Fruit fly (Drosophila melanogaster) whole organism, adult: ENCODE results near the gene mRpL33.

ENCODE experiments used
- CG11617 ChIP-seq: fragments of 200-800 bp; sonication (Bioruptor generic); optimal IDR thresholded peaks from 2 replicates; lab custom pipeline; 2017; ENCODE audit warnings: mild to moderate bottlenecking, missing biosample characterization, missing genetic modification reagents, missing genetic modification characterization
- CG12768 ChIP-seq: fragments of 200-800 bp; sonication (Bioruptor generic); optimal IDR thresholded peaks from 2 replicates; lab custom pipeline; 2017; ENCODE audit warnings: missing biosample characterization, missing genetic modification characterization, mild to moderate bottlenecking, moderate library complexity, missing genetic modification reagents
- CG14711 ChIP-seq: fragments of 200-800 bp; sonication (Bioruptor generic); optimal IDR thresholded peaks from 2 replicates; lab custom pipeline; 2018; ENCODE audit warnings: missing biosample characterization, mild to moderate bottlenecking, missing genetic modification characterization, moderate library complexity
- CG1620 ChIP-seq: fragments of 200-800 bp; sonication (Bioruptor generic); optimal IDR thresholded peaks from 2 replicates; lab custom pipeline; 2016; ENCODE audit warnings: missing biosample characterization, missing genetic modification characterization
- CG33017 ChIP-seq: fragments of 200-800 bp; sonication (Bioruptor generic); optimal IDR thresholded peaks from 2 replicates; lab custom pipeline; 2018; ENCODE audit warnings: missing biosample characterization, mild to moderate bottlenecking, missing genetic modification characterization, moderate library complexity
- CG5204 ChIP-seq: fragments of 200-800 bp; sonication (Bioruptor generic); optimal IDR thresholded peaks from 2 replicates; lab custom pipeline; 2016; ENCODE audit warnings: missing biosample characterization, missing genetic modification characterization
- CG7045 ChIP-seq: fragments of 200-800 bp; sonication (Bioruptor generic); optimal IDR thresholded peaks from 2 replicates; lab custom pipeline; 2017; ENCODE audit warnings: missing biosample characterization, mild to moderate bottlenecking, missing genetic modification characterization
- CG7101 ChIP-seq: fragments of 200-800 bp; sonication (Bioruptor generic); optimal IDR thresholded peaks from 2 replicates; lab custom pipeline; 2018; ENCODE audit warnings: missing biosample characterization, mild to moderate bottlenecking, missing genetic modification characterization, moderate library complexity
- Clk ChIP-seq: fragments of 200-800 bp; sonication (Bioruptor generic); optimal IDR thresholded peaks from 2 replicates; lab custom pipeline; 2017; ENCODE audit warnings: missing biosample characterization, missing genetic modification characterization
- Crg-1 ChIP-seq: fragments of 200-800 bp; sonication (Bioruptor generic); optimal IDR thresholded peaks from 2 replicates; lab custom pipeline; 2016; ENCODE audit warnings: missing biosample characterization, missing genetic modification characterization
- Hr96 ChIP-seq: fragments of 200-800 bp; sonication (Bioruptor generic); optimal IDR thresholded peaks from 2 replicates; lab custom pipeline; 2016; ENCODE audit warnings: missing biosample characterization, missing genetic modification characterization
- Mnt ChIP-seq: fragments of 200-800 bp; sonication (Bioruptor generic); optimal IDR thresholded peaks from 2 replicates; lab custom pipeline; 2016; ENCODE audit warnings: missing biosample characterization, mild to moderate bottlenecking, missing genetic modification characterization
- bab1 ChIP-seq: fragments of 200-800 bp; sonication (Bioruptor generic); optimal IDR thresholded peaks from 3 replicates; lab custom pipeline; 2019; ENCODE audit warnings: missing biosample characterization, mild to moderate bottlenecking, missing genetic modification characterization, moderate library complexity
- cic ChIP-seq: fragments of 200-800 bp; sonication (Bioruptor generic); optimal IDR thresholded peaks from 2 replicates; lab custom pipeline; 2017; ENCODE audit warnings: missing biosample characterization, mild to moderate bottlenecking, missing genetic modification characterization, moderate library complexity
- cnc ChIP-seq, 2 experiments: fragments of >200 bp; optimal IDR thresholded peaks; 2 replicates each; lab custom pipeline; 2017
- kay ChIP-seq: fragments of 200-800 bp; sonication (Bioruptor generic); peaks from one replicate; lab custom pipeline; 2016; ENCODE audit warnings: missing biosample characterization, missing genetic modification characterization, borderline replicate concordance
- ovo ChIP-seq: fragments of 200-800 bp; sonication (Bioruptor generic); optimal IDR thresholded peaks from 2 replicates; lab custom pipeline; 2016; ENCODE audit warnings: missing biosample characterization, missing genetic modification characterization
- pad ChIP-seq: fragments of 200-800 bp; sonication (Bioruptor generic); optimal IDR thresholded peaks from 3 replicates; lab custom pipeline; 2017; ENCODE audit warnings: missing biosample characterization, missing genetic modification characterization, mild to moderate bottlenecking, moderate library complexity, missing genetic modification reagents
- tj ChIP-seq: fragments of 200-800 bp; sonication (Bioruptor generic); optimal IDR thresholded peaks from 3 replicates; lab custom pipeline; 2017; ENCODE audit warnings: missing biosample characterization, mild to moderate bottlenecking, missing genetic modification characterization, moderate library complexity
- toe ChIP-seq: fragments of 200-800 bp; sonication (Bioruptor generic); optimal IDR thresholded peaks from 2 replicates; lab custom pipeline; 2016; ENCODE audit warnings: missing biosample characterization, missing genetic modification characterization

Gene mRpL33

dm6 chrX:4322131-4322233 is at the start of gene mRpL33:
Gene mRpL33, minus strand, starts transcription at chrX:4322231.
- no peak for TF ChIP-seq Crg-1 (GFP tag; lab: Kevin White, UChicago)
- TF ChIP-seq Clk (GFP tag; lab: Kevin White, UChicago), result no peak
- TF ChIP-seq Hr96, result no peak
- no peak for TF ChIP-seq bab1 (GFP tag; lab: Kevin White, UChicago)
- no peak for TF ChIP-seq CG7101 (tag; lab: Kevin White, UChicago)
- no peak for TF ChIP-seq pad (GFP tag; lab: Kevin White, UChicago)
- no peak for TF ChIP-seq cic (GFP tag; lab: Kevin White, UChicago)
- TF ChIP-seq CG33017 (tag; lab: Kevin White, UChicago), result no peak
- no peak for TF ChIP-seq toe
- no peak for TF ChIP-seq Mnt (GFP tag; lab: Kevin White, UChicago)
- TF ChIP-seq CG1620 (GFP tag; lab: Kevin White, UChicago), result no peak
- no peak for TF ChIP-seq tj
- TF ChIP-seq CG11617 (GFP tag; lab: Kevin White, UChicago), result no peak
- no peak for TF ChIP-seq cnc (optimal IDR thresholded peaks at IDR 0.05; lab: Kevin White, UChicago)
- TF ChIP-seq CG14711, result no peak
- no peak for TF ChIP-seq CG5204 (GFP tag; lab: Kevin White, UChicago)

- TF ChIP-seq CG5204 (GFP tag; lab: Kevin White, UChicago) (no peak), Hr96 (no peak), cnc (optimal IDR thresholded peaks at IDR 0.05; lab: Kevin White, UChicago) (no peak), CG7045 (GFP tag; lab: Kevin White, UChicago) (no peak), cic (GFP tag; lab: Kevin White, UChicago) (no peak), pad (GFP tag; lab: Kevin White, UChicago) (no peak), CG1620 (GFP tag; lab: Kevin White, UChicago) (no peak), Clk (GFP tag; lab: Kevin White, UChicago) (no peak), bab1 (GFP tag; lab: Kevin White, UChicago) (peak; percentile 53), tj (no peak), CG7101 (tag; lab: Kevin White, UChicago) (peak; percentile 37), CG12768 (GFP tag; lab: Kevin White, UChicago) (no peak)
Observed at dm6 chrX:4366196-4366595, 44.2 kb upstream of the mRpL33 start, which contains the start of gene CG3626. Gene CG3626, plus strand, starts transcription at chrX:4366417.

- TF ChIP-seq CG14711 (no peak), Hr96 (no peak), Mnt (GFP tag; lab: Kevin White, UChicago) (no peak), toe (no peak), CG5204 (GFP tag; lab: Kevin White, UChicago) (no peak), Crg-1 (GFP tag; lab: Kevin White, UChicago) (no peak), kay (GFP tag; lab: Kevin White, UChicago) (no peak), CG7045 (GFP tag; lab: Kevin White, UChicago) (no peak), cic (GFP tag; lab: Kevin White, UChicago) (no peak), CG11617 (GFP tag; lab: Kevin White, UChicago) (no peak), CG12768 (GFP tag; lab: Kevin White, UChicago) (no peak), Clk (GFP tag; lab: Kevin White, UChicago) (no peak), CG33017 (tag; lab: Kevin White, UChicago) (no peak), ovo (GFP tag; lab: Kevin White, UChicago) (no peak), bab1 (GFP tag; lab: Kevin White, UChicago) (no peak)
Observed at dm6 chrX:4358515-4358914, 36.5 kb upstream of the mRpL33 start.

DNA sequence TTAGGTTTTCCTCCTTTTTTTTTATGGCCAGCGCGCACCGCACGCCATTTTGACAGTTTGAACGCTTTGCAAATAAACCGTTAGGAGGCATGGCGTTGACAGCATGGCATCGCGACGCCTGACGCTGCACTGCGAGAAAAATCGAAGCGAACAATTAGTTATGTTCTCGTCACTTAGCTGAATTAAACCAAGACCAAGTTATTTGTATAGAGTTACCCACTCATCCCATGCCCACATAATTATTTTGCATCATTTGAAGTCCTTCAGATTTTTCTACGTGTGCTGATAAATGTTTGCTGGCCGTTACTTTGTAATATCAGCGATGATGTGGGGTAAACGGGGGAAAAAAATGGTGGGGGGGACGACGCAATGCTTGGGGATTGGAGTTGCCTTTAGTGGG is 7.8 kb upstream of the mRpL33 start:
- TF ChIP-seq tj, result no peak
- no peak for TF ChIP-seq cic (GFP tag; lab: Kevin White, UChicago)
- no peak for TF ChIP-seq Crg-1 (GFP tag; lab: Kevin White, UChicago)
- TF ChIP-seq cnc (optimal IDR thresholded peaks at IDR 0.05; lab: Kevin White, UChicago), result no peak
- no peak for TF ChIP-seq Mnt (GFP tag; lab: Kevin White, UChicago)

- no peak for TF ChIP-seq Crg-1 (GFP tag; lab: Kevin White, UChicago)
- no peak for TF ChIP-seq CG33017 (tag; lab: Kevin White, UChicago)
Observed at dm6 chrX:4329357-4329756, 7.3 kb upstream of the mRpL33 start, which contains the start of gene CG12693. Gene CG12693, minus strand, starts transcription at chrX:4329457.

DNA sequence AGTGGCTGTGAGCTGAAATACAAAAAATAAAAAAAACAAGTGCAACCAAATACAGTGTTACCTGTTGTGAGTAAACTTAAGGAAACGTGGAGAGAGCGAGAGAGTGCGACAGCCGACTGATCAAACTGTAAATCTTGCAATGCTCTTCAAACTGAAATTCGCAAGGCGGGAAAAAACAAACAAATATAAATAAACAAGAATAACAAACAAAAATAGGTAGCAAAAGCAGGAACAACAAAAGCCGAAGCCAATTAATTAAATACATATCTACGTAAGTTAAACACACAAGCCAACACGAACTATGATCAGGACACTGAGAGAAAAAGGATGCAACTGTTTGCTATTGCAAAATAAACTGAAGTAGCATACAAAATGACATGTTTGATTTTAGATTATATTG is 3.3 kb upstream of the mRpL33 start:
- TF ChIP-seq CG33017 (tag; lab: Kevin White, UChicago) (no peak), cnc (optimal IDR thresholded peaks at IDR 0.05; lab: Kevin White, UChicago) (no peak), Hr96 (no peak), CG5204 (GFP tag; lab: Kevin White, UChicago) (peak; percentile 28), CG14711 (no peak), CG1620 (GFP tag; lab: Kevin White, UChicago) (peak; percentile 19), bab1 (GFP tag; lab: Kevin White, UChicago) (no peak), pad (GFP tag; lab: Kevin White, UChicago) (no peak), CG11617 (GFP tag; lab: Kevin White, UChicago) (no peak), tj (no peak), CG7045 (GFP tag; lab: Kevin White, UChicago) (no peak), cic (GFP tag; lab: Kevin White, UChicago) (no peak), Crg-1 (GFP tag; lab: Kevin White, UChicago) (no peak), kay (GFP tag; lab: Kevin White, UChicago) (no peak), ovo (GFP tag; lab: Kevin White, UChicago) (no peak), CG7101 (tag; lab: Kevin White, UChicago) (peak; percentile 51), CG12768 (GFP tag; lab: Kevin White, UChicago) (no peak), Mnt (GFP tag; lab: Kevin White, UChicago) (no peak), toe (peak; percentile 1)

- peak; percentile 96 for TF ChIP-seq kay (GFP tag; lab: Kevin White, UChicago)
- peak; percentile 97 for TF ChIP-seq Mnt (GFP tag; lab: Kevin White, UChicago)
- peak; percentile 98 for TF ChIP-seq toe
- TF ChIP-seq tj, result peak; percentile 96
- peak; percentile 98 for TF ChIP-seq CG5204 (GFP tag; lab: Kevin White, UChicago)
- TF ChIP-seq cic (GFP tag; lab: Kevin White, UChicago), result peak; percentile 92
- peak; percentile 99 for TF ChIP-seq CG12768 (GFP tag; lab: Kevin White, UChicago)
- TF ChIP-seq CG7101 (tag; lab: Kevin White, UChicago), result peak; percentile 100
- TF ChIP-seq cnc (optimal IDR thresholded peaks at IDR 0.05; lab: Kevin White, UChicago), result peak in 1 of 2 experiments; percentile 7
- peak; percentile 98 for TF ChIP-seq CG7045 (GFP tag; lab: Kevin White, UChicago)
- TF ChIP-seq CG14711, result peak; percentile 99
- peak; percentile 98 for TF ChIP-seq ovo (GFP tag; lab: Kevin White, UChicago)
- TF ChIP-seq CG33017 (tag; lab: Kevin White, UChicago), result peak; percentile 98
- TF ChIP-seq bab1 (GFP tag; lab: Kevin White, UChicago), result peak; percentile 100
- TF ChIP-seq pad (GFP tag; lab: Kevin White, UChicago), result peak; percentile 97
- TF ChIP-seq Crg-1 (GFP tag; lab: Kevin White, UChicago), result peak; percentile 99
- peak; percentile 100 for TF ChIP-seq Hr96
- TF ChIP-seq Clk (GFP tag; lab: Kevin White, UChicago), result peak; percentile 98
- TF ChIP-seq CG11617 (GFP tag; lab: Kevin White, UChicago), result peak; percentile 99
- TF ChIP-seq CG1620 (GFP tag; lab: Kevin White, UChicago), result peak; percentile 100
Observed at dm6 chrX:4324781-4325180, 2.8 kb upstream of the mRpL33 start.
